Worm (Caenorhabditis elegans) whole organism, late embryonic: Measurements from ENCODE around the gene acr-3.

ENCODE experiments used
- F13H6.1 ChIP-seq: sonication (generic microtip); optimal IDR thresholded peaks from 2 replicates; lab custom pipeline; 2016; ENCODE audit warnings: missing genetic modification characterization, missing compliant biosample characterization
- K02D7.2 ChIP-seq: sonication (generic microtip); optimal IDR thresholded peaks from 2 replicates; lab custom pipeline; 2017; ENCODE audit warnings: mild to moderate bottlenecking, missing genetic modification characterization, missing compliant biosample characterization
- K09A11.1 ChIP-seq: sonication (generic microtip); optimal IDR thresholded peaks from 2 replicates; lab custom pipeline; 2017; ENCODE audit warnings: antibody characterized with exemption, mild to moderate bottlenecking, missing genetic modification characterization, missing compliant biosample characterization; ENCODE audit not compliant: insufficient read depth
- T23F11.4 ChIP-seq: fragments of 200-800 bp; sonication (Bioruptor generic); optimal IDR thresholded peaks from 2 replicates; lab custom pipeline; 2018; ENCODE audit warnings: mild to moderate bottlenecking, missing genetic modification characterization, missing compliant biosample characterization
- ama-1 ChIP-seq: fragments of 150-350 bp; optimal IDR thresholded peaks from 2 replicates; lab custom pipeline; 2014
- ceh-18 ChIP-seq: sonication (generic microtip); optimal IDR thresholded peaks from 2 replicates; lab custom pipeline; 2016; ENCODE audit warnings: missing genetic modification characterization, missing compliant biosample characterization
- ceh-19 ChIP-seq: fragments of 200-800 bp; sonication (Bioruptor generic); optimal IDR thresholded peaks from 2 replicates; lab custom pipeline; 2018; ENCODE audit warnings: mild to moderate bottlenecking, missing genetic modification characterization, missing compliant biosample characterization
- ceh-22 ChIP-seq: sonication (generic microtip); optimal IDR thresholded peaks from 2 replicates; lab custom pipeline; 2017; ENCODE audit warnings: missing biosample characterization, missing genetic modification characterization
- ceh-24 ChIP-seq: sonication (generic microtip); optimal IDR thresholded peaks from 2 replicates; lab custom pipeline; 2016; ENCODE audit warnings: mild to moderate bottlenecking, missing genetic modification characterization, missing compliant biosample characterization
- ceh-30 ChIP-seq: fragments of 150-350 bp; optimal IDR thresholded peaks from 2 replicates; lab custom pipeline; 2014; ENCODE audit warnings: missing biosample characterization, missing genetic modification characterization
- ceh-31 ChIP-seq: sonication (generic microtip); optimal IDR thresholded peaks from 2 replicates; lab custom pipeline; 2016; ENCODE audit warnings: missing genetic modification characterization, missing compliant biosample characterization
- ceh-34 ChIP-seq: sonication (generic microtip); optimal IDR thresholded peaks from 2 replicates; lab custom pipeline; 2016; ENCODE audit warnings: mild to moderate bottlenecking, missing genetic modification characterization, missing compliant biosample characterization
- ceh-45 ChIP-seq: fragments of 200-800 bp; sonication (Bioruptor generic); IDR thresholded peaks from 2 replicates; pipeline ENCODE4 v1.3.6; 2022; ENCODE audit warnings: missing genetic modification reagents, missing genetic modification characterization, missing compliant biosample characterization
- ceh-6 ChIP-seq: fragments of 200-800 bp; sonication (Bioruptor generic); optimal IDR thresholded peaks from 2 replicates; lab custom pipeline; 2018; ENCODE audit warnings: mild to moderate bottlenecking, missing genetic modification characterization, missing compliant biosample characterization
- dmd-4 ChIP-seq: sonication (generic microtip); optimal IDR thresholded peaks from 2 replicates; lab custom pipeline; 2016; ENCODE audit warnings: borderline replicate concordance, missing genetic modification characterization, missing compliant biosample characterization
- dve-1 ChIP-seq: sonication (generic microtip); optimal IDR thresholded peaks from 2 replicates; lab custom pipeline; 2017; ENCODE audit warnings: antibody characterized with exemption, mild to moderate bottlenecking, missing genetic modification characterization, missing compliant biosample characterization
- elt-2 ChIP-seq: sonication (generic microtip); optimal IDR thresholded peaks from 2 replicates; lab custom pipeline; 2016; ENCODE audit warnings: missing genetic modification reagents, missing genetic modification characterization, missing compliant biosample characterization
- elt-4 ChIP-seq: sonication (generic microtip); optimal IDR thresholded peaks from 2 replicates; lab custom pipeline; 2016; ENCODE audit warnings: missing genetic modification characterization, missing compliant biosample characterization
- eyg-1 ChIP-seq: sonication (generic microtip); optimal IDR thresholded peaks from 2 replicates; lab custom pipeline; 2016; ENCODE audit warnings: missing genotype, missing genetic modification characterization, missing compliant biosample characterization
- fkh-10 ChIP-seq: fragments of 150-350 bp; optimal IDR thresholded peaks from 2 replicates; lab custom pipeline; 2014; ENCODE audit warnings: missing biosample characterization, missing genetic modification reagents, missing genetic modification characterization
- hlh-15 ChIP-seq: sonication (generic microtip); optimal IDR thresholded peaks from 2 replicates; lab custom pipeline; 2016; ENCODE audit warnings: missing genetic modification characterization, missing compliant biosample characterization
- hlh-30 ChIP-seq: sonication (generic microtip); optimal IDR thresholded peaks from 2 replicates; lab custom pipeline; 2017; ENCODE audit warnings: antibody characterized with exemption, missing genetic modification characterization, missing compliant biosample characterization; ENCODE audit not compliant: insufficient read depth
- hlh-8 ChIP-seq: sonication (generic microtip); optimal IDR thresholded peaks from 2 replicates; lab custom pipeline; 2016; ENCODE audit warnings: missing genotype, missing genetic modification characterization, missing compliant biosample characterization
- lin-11 ChIP-seq: fragments of 200-800 bp; sonication (Bioruptor generic); optimal IDR thresholded peaks from 2 replicates; lab custom pipeline; 2018; ENCODE audit warnings: mild to moderate bottlenecking, missing genetic modification characterization, missing compliant biosample characterization
- nfya-1 ChIP-seq: sonication (generic microtip); optimal IDR thresholded peaks from 2 replicates; lab custom pipeline; 2017; ENCODE audit warnings: missing genetic modification characterization, mild to moderate bottlenecking, missing compliant biosample characterization, antibody characterized with exemption, moderate library complexity
- nhr-11 ChIP-seq: fragments of 150-350 bp; optimal IDR thresholded peaks from 2 replicates; lab custom pipeline; 2014; ENCODE audit warnings: missing biosample characterization, missing genetic modification characterization
- nhr-232 ChIP-seq: sonication (generic microtip); optimal IDR thresholded peaks from 2 replicates; lab custom pipeline; 2016; ENCODE audit warnings: missing genetic modification characterization, missing compliant biosample characterization
- pax-1 ChIP-seq: fragments of 150-350 bp; optimal IDR thresholded peaks from 2 replicates; lab custom pipeline; 2014; ENCODE audit warnings: missing biosample characterization, missing genetic modification characterization
- pqm-1 ChIP-seq: sonication (generic microtip); optimal IDR thresholded peaks from 2 replicates; lab custom pipeline; 2016; ENCODE audit warnings: missing genetic modification characterization, missing compliant biosample characterization
- pros-1 ChIP-seq: fragments of 150-350 bp; optimal IDR thresholded peaks from 2 replicates; lab custom pipeline; 2014; ENCODE audit warnings: missing biosample characterization, missing genetic modification reagents, missing genetic modification characterization
- ref-2 ChIP-seq: sonication (generic microtip); optimal IDR thresholded peaks from 2 replicates; lab custom pipeline; 2016; ENCODE audit warnings: missing genetic modification characterization, missing compliant biosample characterization
- rnt-1 ChIP-seq: sonication (generic microtip); optimal IDR thresholded peaks from 2 replicates; lab custom pipeline; 2016; ENCODE audit warnings: missing genetic modification characterization, missing compliant biosample characterization
- sdc-2 ChIP-seq: sonication (generic microtip); optimal IDR thresholded peaks from 2 replicates; lab custom pipeline; 2016; ENCODE audit warnings: missing genotype, missing genetic modification characterization, missing compliant biosample characterization
- sox-4 ChIP-seq: sonication (generic microtip); optimal IDR thresholded peaks from 2 replicates; lab custom pipeline; 2017; ENCODE audit warnings: mild to moderate bottlenecking, missing genetic modification characterization, inconsistent platforms, missing compliant biosample characterization
- tbx-2 ChIP-seq: sonication (generic microtip); optimal IDR thresholded peaks from 2 replicates; lab custom pipeline; 2016; ENCODE audit warnings: missing genetic modification characterization, missing compliant biosample characterization
- ttx-3 ChIP-seq: sonication (generic microtip); optimal IDR thresholded peaks from 2 replicates; lab custom pipeline; 2016; ENCODE audit warnings: missing genetic modification reagents, missing genetic modification characterization, missing compliant biosample characterization
- unc-3 ChIP-seq, 2 experiments: fragments of 200-800 bp in 1 of 2; sonication (Bioruptor generic) in 1 of 2; sonication (generic microtip) in 1 of 2; conservative IDR thresholded peaks in 1 of 2; optimal IDR thresholded peaks in 1 of 2; 2 replicates each; pipeline versions ENCODE4 v1.3.6 to Lab custom; 2016 to 2022; ENCODE audit warnings: missing compliant biosample characterization in 2 of 2, missing genetic modification characterization in 2 of 2, missing genetic modification reagents in 1 of 2
- unc-42 ChIP-seq: sonication (generic microtip); optimal IDR thresholded peaks from 2 replicates; lab custom pipeline; 2016; ENCODE audit warnings: missing genotype, missing genetic modification characterization, missing compliant biosample characterization
- unc-55 ChIP-seq: sonication (generic microtip); optimal IDR thresholded peaks from 2 replicates; lab custom pipeline; 2017; ENCODE audit warnings: missing biosample characterization, missing genetic modification reagents, missing genetic modification characterization
- unc-86 ChIP-seq: sonication (generic microtip); optimal IDR thresholded peaks from 2 replicates; lab custom pipeline; 2016; ENCODE audit warnings: missing genetic modification characterization, missing compliant biosample characterization
- zip-5 ChIP-seq: sonication (generic microtip); optimal IDR thresholded peaks from 2 replicates; lab custom pipeline; 2016; ENCODE audit warnings: missing genetic modification characterization, missing compliant biosample characterization

acr-3 gene

ce11 chrX:6733201-6733600 lies 23.9 kb downstream of the acr-3 start, which contains the start of gene R03E9.2:
TSS of gene R03E9.2 (minus strand) at chrX:6733301.
- no peak for TF ChIP-seq nhr-232 (tag; lab: Kevin White, UChicago)
- TF ChIP-seq, all 69 proteins: peak for 0

- TF ChIP-seq ref-2 (tag; lab: Kevin White, UChicago) (no peak), hlh-30 (tag; lab: Kevin White, UChicago) (peak; percentile 13)
Measured at ce11 chrX:6735494-6735893, 26.2 kb downstream of the acr-3 start.

- TF ChIP-seq pqm-1 (peak; percentile 11), ama-1 (no peak), unc-42 (tag; lab: Kevin White, UChicago) (peak; percentile 63), elt-2 (peak; percentile 94), tbx-2 (tag; lab: Kevin White, UChicago) (no peak), elt-4 (tag; lab: Kevin White, UChicago) (no peak), nhr-11 (tag; lab: Kevin White, UChicago) (no peak), ceh-24 (no peak), ttx-3 (no peak), hlh-8 (tag; lab: Kevin White, UChicago) (no peak), ceh-45 (GFP tag; lab: Robert Waterston, UW) (no peak), nfya-1 (tag; lab: Kevin White, UChicago) (no peak), lin-11 (tag; lab: Kevin White, UChicago) (no peak), rnt-1 (tag; lab: Kevin White, UChicago) (no peak), dmd-4 (tag; lab: Kevin White, UChicago) (no peak), fkh-10 (GFP tag; lab: Kevin White, UChicago) (no peak), hlh-15 (no peak), zip-5 (tag; lab: Kevin White, UChicago) (no peak)
- TF ChIP-seq, all 69 proteins: peak for 3
Measured at ce11 chrX:6736358-6736991, 27.1 kb downstream of the acr-3 start.

- no peak for TF ChIP-seq unc-86 (tag; lab: Kevin White, UChicago)
- TF ChIP-seq nfya-1 (tag; lab: Kevin White, UChicago): peak; percentile 55
- no peak for TF ChIP-seq K02D7.2 (tag; lab: Kevin White, UChicago)
- peak; percentile 92 for TF ChIP-seq rnt-1 (tag; lab: Kevin White, UChicago)
- peak; percentile 2 for TF ChIP-seq ceh-30 (tag; lab: Kevin White, UChicago)
- peak; percentile 3 for TF ChIP-seq sdc-2 (tag; lab: Kevin White, UChicago)
- TF ChIP-seq F13H6.1 (tag; lab: Kevin White, UChicago): peak; percentile 60
- peak; percentile 69 for TF ChIP-seq unc-42 (tag; lab: Kevin White, UChicago)
- peak; percentile 38 for TF ChIP-seq K09A11.1
- TF ChIP-seq ceh-6: no peak
- no peak for TF ChIP-seq unc-3 (GFP tag; conservative IDR thresholded peaks at IDR 0.05; lab: Robert Waterston, UW)
- no peak for TF ChIP-seq unc-3 (tag; optimal IDR thresholded peaks at IDR 0.05; lab: Kevin White, UChicago)
- peak; percentile 94 for TF ChIP-seq ceh-18 (tag; lab: Kevin White, UChicago)
- TF ChIP-seq hlh-8 (tag; lab: Kevin White, UChicago): peak; percentile 57
- peak; percentile 74 for TF ChIP-seq hlh-30 (tag; lab: Kevin White, UChicago)
- peak; percentile 41 for TF ChIP-seq T23F11.4 (GFP tag; lab: Kevin White, UChicago)
- peak; percentile 1 for TF ChIP-seq sox-4 (tag; lab: Kevin White, UChicago)
- peak; percentile 62 for TF ChIP-seq pros-1
- TF ChIP-seq ref-2 (tag; lab: Kevin White, UChicago): peak; percentile 85
- TF ChIP-seq elt-2: peak; percentile 80
- TF ChIP-seq ceh-31 (tag; lab: Kevin White, UChicago): peak; percentile 70
- TF ChIP-seq ceh-19 (GFP tag; lab: Kevin White, UChicago): peak; percentile 4
- no peak for TF ChIP-seq pax-1 (tag; lab: Kevin White, UChicago)
- TF ChIP-seq unc-55 (GFP tag; lab: Kevin White, UChicago): peak; percentile 90
- TF ChIP-seq ceh-34 (tag; lab: Kevin White, UChicago): peak; percentile 65
- no peak for TF ChIP-seq eyg-1 (tag; lab: Kevin White, UChicago)
- peak; percentile 41 for TF ChIP-seq dve-1 (tag; lab: Kevin White, UChicago)
- peak; percentile 50 for TF ChIP-seq pqm-1
- TF ChIP-seq ceh-22 (tag; lab: Kevin White, UChicago): no peak
- peak; percentile 73 for TF ChIP-seq tbx-2 (tag; lab: Kevin White, UChicago)
- TF ChIP-seq, all 69 proteins: peak for 22
Measured at ce11 chrX:6737329-6738008, 28.1 kb downstream of the acr-3 start.
